Worm (Caenorhabditis elegans) whole organism, L3 larva: ENCODE data around the gene T22D1.8.

Experiments
- ZK546.5 ChIP-seq: sonication (generic microtip); optimal IDR thresholded peaks from 2 replicates; lab custom pipeline; 2017; ENCODE audit warnings: missing biosample characterization, missing genetic modification characterization
- aly-2 ChIP-seq: fragments of 150-350 bp; optimal IDR thresholded peaks from 2 replicates; lab custom pipeline; 2014; ENCODE audit warnings: missing biosample characterization, missing genetic modification characterization
- ama-1 ChIP-seq: fragments of 150-350 bp; optimal IDR thresholded peaks from 2 replicates; lab custom pipeline; 2018
- ceh-28 ChIP-seq: fragments of 150-350 bp; optimal IDR thresholded peaks from 2 replicates; lab custom pipeline; 2014; ENCODE audit warnings: missing biosample characterization, missing genetic modification reagents, missing genetic modification characterization
- ceh-9 ChIP-seq: sonication (generic microtip); optimal IDR thresholded peaks from 2 replicates; lab custom pipeline; 2018; ENCODE audit warnings: missing biosample characterization, missing genetic modification characterization
- elt-1 ChIP-seq: fragments of 150-350 bp; optimal IDR thresholded peaks from 2 replicates; lab custom pipeline; 2014; ENCODE audit warnings: missing biosample characterization, missing genetic modification characterization
- lin-39 ChIP-seq: fragments of 150-350 bp; optimal IDR thresholded peaks from 2 replicates; lab custom pipeline; 2018; ENCODE audit warnings: missing biosample characterization, missing genetic modification reagents, missing genetic modification characterization
- nhr-23 ChIP-seq: fragments of 150-350 bp; optimal IDR thresholded peaks from 2 replicates; lab custom pipeline; 2014; ENCODE audit warnings: missing biosample characterization, missing genetic modification reagents, missing genetic modification characterization
- nhr-77 ChIP-seq: fragments of 150-350 bp; optimal IDR thresholded peaks from 2 replicates; lab custom pipeline; 2014; ENCODE audit warnings: missing biosample characterization, missing genetic modification characterization
- pqm-1 ChIP-seq: fragments of 150-350 bp; optimal IDR thresholded peaks from 2 replicates; lab custom pipeline; 2017; ENCODE audit warnings: missing biosample characterization, missing genetic modification characterization, inconsistent platforms
- tbx-2 ChIP-seq: sonication (generic microtip); optimal IDR thresholded peaks from 2 replicates; lab custom pipeline; 2016; ENCODE audit warnings: mild to moderate bottlenecking, missing genetic modification characterization, missing compliant biosample characterization
- unc-39 ChIP-seq: sonication (generic microtip); optimal IDR thresholded peaks from 4 replicates; lab custom pipeline; 2017; ENCODE audit warnings: missing biosample characterization, missing genetic modification characterization
- zag-1 ChIP-seq: fragments of 150-350 bp; optimal IDR thresholded peaks from 2 replicates; lab custom pipeline; 2014; ENCODE audit warnings: missing biosample characterization, missing genetic modification characterization
- ztf-11 ChIP-seq: fragments of 150-350 bp; optimal IDR thresholded peaks from 2 replicates; lab custom pipeline; 2014; ENCODE audit warnings: missing biosample characterization, missing genetic modification characterization

ce11 chrIV:6916831-6917230, 10.7 kb upstream of the T22D1.8 start:
- TF ChIP-seq unc-39 (tag; lab: Kevin White, UChicago) (no peak), ztf-11 (tag; lab: Kevin White, UChicago) (no peak), elt-1 (tag; lab: Kevin White, UChicago) (no peak), zag-1 (no peak), tbx-2 (no peak), nhr-77 (tag; lab: Kevin White, UChicago) (no peak), ceh-9 (tag; lab: Kevin White, UChicago) (no peak), lin-39 (tag; lab: Kevin White, UChicago) (no peak), aly-2 (no peak), nhr-23 (tag; lab: Kevin White, UChicago) (no peak), ceh-28 (tag; lab: Kevin White, UChicago) (no peak), ama-1 (no peak), pqm-1 (tag; lab: Kevin White, UChicago) (no peak), ZK546.5 (tag; lab: Kevin White, UChicago) (no peak)
